Worm (Caenorhabditis elegans) whole organism, L1 larva: Measurements from ENCODE around the gene C17C3.6.

Source experiments
- C16A3.4 ChIP-seq: fragments of 150-350 bp; optimal IDR thresholded peaks from 2 replicates; lab custom pipeline; 2014; ENCODE audit warnings: missing biosample characterization, missing genetic modification characterization
- F16B12.6 ChIP-seq: fragments of 150-350 bp; optimal IDR thresholded peaks from 2 replicates; lab custom pipeline; 2014; ENCODE audit warnings: missing biosample characterization, missing genetic modification characterization
- Y116A8C.19 ChIP-seq: sonication (generic microtip); optimal IDR thresholded peaks from 2 replicates; lab custom pipeline; 2016; ENCODE audit warnings: missing compliant biosample characterization, missing genetic modification characterization, borderline replicate concordance
- aha-1 ChIP-seq: fragments of 150-350 bp; optimal IDR thresholded peaks from 2 replicates; lab custom pipeline; 2014; ENCODE audit warnings: missing biosample characterization, missing genetic modification characterization
- alr-1 ChIP-seq: fragments of 200-800 bp; sonication (Bioruptor generic); optimal IDR thresholded peaks from 2 replicates; lab custom pipeline; 2018; ENCODE audit warnings: borderline replicate concordance, mild to moderate bottlenecking, missing genetic modification characterization, missing compliant biosample characterization
- aly-2 ChIP-seq: fragments of 150-350 bp; optimal IDR thresholded peaks from 2 replicates; lab custom pipeline; 2014; ENCODE audit warnings: missing biosample characterization, missing genetic modification characterization
- ceh-63 ChIP-seq: fragments of 200-800 bp; sonication (Bioruptor generic); optimal IDR thresholded peaks from 2 replicates; lab custom pipeline; 2018; ENCODE audit warnings: mild to moderate bottlenecking, missing genetic modification characterization, missing compliant biosample characterization
- dsc-1 ChIP-seq: sonication (generic microtip); optimal IDR thresholded peaks from 2 replicates; lab custom pipeline; 2016; ENCODE audit warnings: mild to moderate bottlenecking, missing genetic modification characterization, missing compliant biosample characterization
- efl-1 ChIP-seq, 4 experiments: fragments of 150-350 bp; optimal IDR thresholded peaks in 3 of 4; peaks in 1 of 4; 1 replicate in 1 of 4; 2 replicates in 3 of 4; lab custom pipeline; 2014; ENCODE audit warnings: missing biosample characterization in 2 of 4, missing genetic modification characterization in 2 of 4, missing genetic modification reagents in 2 of 4
- egl-27 ChIP-seq, 2 experiments: fragments of 150-350 bp in 1 of 2; sonication (generic microtip); optimal IDR thresholded peaks; 3 replicates each; lab custom pipeline; 2017 to 2018; ENCODE audit warnings: missing biosample characterization in 2 of 2, missing genetic modification characterization in 2 of 2, missing genetic modification reagents in 2 of 2
- elt-2 ChIP-seq: sonication (generic microtip); optimal IDR thresholded peaks from 2 replicates; lab custom pipeline; 2016; ENCODE audit warnings: missing genetic modification characterization, mild to moderate bottlenecking, inconsistent platforms, missing compliant biosample characterization, missing genetic modification reagents
- elt-3 ChIP-seq, 6 experiments: fragments of 150-350 bp in 1 of 6; sonication (generic microtip); optimal IDR thresholded peaks; 2 replicates each; lab custom pipeline; 2017 to 2018; ENCODE audit warnings: missing biosample characterization in 6 of 6, missing genetic modification characterization in 6 of 6, inconsistent platforms in 1 of 6
- fos-1 ChIP-seq: fragments of 150-350 bp; optimal IDR thresholded peaks from 2 replicates; lab custom pipeline; 2014; ENCODE audit warnings: missing biosample characterization, missing genetic modification characterization
- grh-1 ChIP-seq: fragments of 200-800 bp; sonication (Bioruptor generic); IDR thresholded peaks from 2 replicates; pipeline ENCODE4 v1.3.6; 2022; ENCODE audit warnings: missing genetic modification reagents, missing genetic modification characterization, missing compliant biosample characterization
- hlh-17 ChIP-seq: fragments of 200-800 bp; sonication (Bioruptor generic); optimal IDR thresholded peaks from 2 replicates; lab custom pipeline; 2018; ENCODE audit warnings: missing genetic modification characterization, mild to moderate bottlenecking, missing compliant biosample characterization, moderate library complexity, borderline replicate concordance
- hlh-4 ChIP-seq: sonication (generic microtip); optimal IDR thresholded peaks from 2 replicates; lab custom pipeline; 2016; ENCODE audit warnings: mild to moderate bottlenecking, missing genetic modification characterization, missing compliant biosample characterization
- hpl-2 ChIP-seq: fragments of 150-350 bp; optimal IDR thresholded peaks from 2 replicates; lab custom pipeline; 2014; ENCODE audit warnings: missing biosample characterization, missing genetic modification reagents, missing genetic modification characterization
- irx-1 ChIP-seq: sonication (generic microtip); optimal IDR thresholded peaks from 2 replicates; lab custom pipeline; 2016; ENCODE audit warnings: missing genetic modification characterization, missing compliant biosample characterization
- isw-1 ChIP-seq: fragments of 200-800 bp; sonication (Bioruptor generic); IDR thresholded peaks from 2 replicates; pipeline ENCODE4 v1.3.6; 2022; ENCODE audit warnings: missing genetic modification characterization, missing compliant biosample characterization
- lin-13 ChIP-seq: fragments of 150-350 bp; optimal IDR thresholded peaks from 2 replicates; lab custom pipeline; 2014; ENCODE audit warnings: missing biosample characterization, missing genetic modification reagents, missing genetic modification characterization
- lin-14 ChIP-seq: fragments of 200-800 bp; sonication (Bioruptor generic); optimal IDR thresholded peaks from 2 replicates; lab custom pipeline; 2018; ENCODE audit warnings: mild to moderate bottlenecking, missing genetic modification characterization, moderate library complexity, missing compliant biosample characterization
- lin-39 ChIP-seq: fragments of 150-350 bp; optimal IDR thresholded peaks from 2 replicates; lab custom pipeline; 2014; ENCODE audit warnings: missing biosample characterization, missing genetic modification reagents, missing genetic modification characterization
- lir-3 ChIP-seq: sonication (generic microtip); optimal IDR thresholded peaks from 2 replicates; lab custom pipeline; 2016; ENCODE audit warnings: mild to moderate bottlenecking, missing genetic modification characterization, moderate library complexity, missing compliant biosample characterization; ENCODE audit not compliant: poor library complexity
- mdl-1 ChIP-seq, 2 experiments: fragments of 150-350 bp; optimal IDR thresholded peaks; 2 replicates each; lab custom pipeline; 2014 to 2017; ENCODE audit warnings: missing biosample characterization in 2 of 2, missing genetic modification characterization in 2 of 2, inconsistent platforms in 1 of 2
- nhr-12 ChIP-seq: sonication (generic microtip); optimal IDR thresholded peaks from 2 replicates; lab custom pipeline; 2017; ENCODE audit warnings: missing biosample characterization, missing genetic modification characterization
- nhr-20 ChIP-seq: sonication (generic microtip); optimal IDR thresholded peaks from 2 replicates; lab custom pipeline; 2016; ENCODE audit warnings: mild to moderate bottlenecking, missing genetic modification characterization, missing compliant biosample characterization
- nhr-237 ChIP-seq: fragments of 150-350 bp; optimal IDR thresholded peaks from 2 replicates; lab custom pipeline; 2014; ENCODE audit warnings: missing biosample characterization, missing genetic modification characterization
- nhr-28 ChIP-seq: fragments of 150-350 bp; optimal IDR thresholded peaks from 2 replicates; lab custom pipeline; 2014; ENCODE audit warnings: missing biosample characterization, missing genetic modification characterization
- nhr-47 ChIP-seq: sonication (generic microtip); optimal IDR thresholded peaks from 2 replicates; lab custom pipeline; 2016; ENCODE audit warnings: mild to moderate bottlenecking, missing genetic modification characterization, moderate library complexity, missing compliant biosample characterization
- nhr-71 ChIP-seq: sonication (generic microtip); optimal IDR thresholded peaks from 2 replicates; lab custom pipeline; 2016; ENCODE audit warnings: mild to moderate bottlenecking, missing genetic modification characterization, moderate library complexity, missing compliant biosample characterization
- nhr-76 ChIP-seq: sonication (generic microtip); optimal IDR thresholded peaks from 2 replicates; lab custom pipeline; 2017; ENCODE audit warnings: missing biosample characterization, missing genetic modification characterization
- nhr-85 ChIP-seq: sonication (generic microtip); peaks from one replicate; lab custom pipeline; 2016; ENCODE audit warnings: missing genetic modification characterization, inconsistent platforms, missing compliant biosample characterization
- pag-3 ChIP-seq: sonication (generic microtip); optimal IDR thresholded peaks from 2 replicates; lab custom pipeline; 2017; ENCODE audit warnings: missing genetic modification characterization, mild to moderate bottlenecking, missing compliant biosample characterization, antibody characterized with exemption, borderline replicate concordance; ENCODE audit not compliant: insufficient read depth
- snpc-4 ChIP-seq: fragments of 150-350 bp; optimal IDR thresholded peaks from 2 replicates; lab custom pipeline; 2014; ENCODE audit warnings: missing biosample characterization, missing genetic modification characterization
- snu-23 ChIP-seq: sonication (generic microtip); optimal IDR thresholded peaks from 2 replicates; lab custom pipeline; 2016; ENCODE audit warnings: missing genetic modification characterization, missing compliant biosample characterization
- sox-4 ChIP-seq: sonication (generic microtip); optimal IDR thresholded peaks from 2 replicates; lab custom pipeline; 2016; ENCODE audit warnings: missing genetic modification characterization, missing compliant biosample characterization
- sptf-1 ChIP-seq: fragments of 150-350 bp; optimal IDR thresholded peaks from 2 replicates; lab custom pipeline; 2014; ENCODE audit warnings: missing biosample characterization, missing genetic modification characterization
- sup-37 ChIP-seq: fragments of 200-800 bp; sonication (Bioruptor generic); optimal IDR thresholded peaks from 2 replicates; lab custom pipeline; 2018; ENCODE audit warnings: mild to moderate bottlenecking, missing genetic modification characterization, missing compliant biosample characterization
- swsn-7 ChIP-seq: sonication (generic microtip); optimal IDR thresholded peaks from 2 replicates; lab custom pipeline; 2016; ENCODE audit warnings: missing genetic modification characterization, missing compliant biosample characterization
- unc-130 ChIP-seq: fragments of 150-350 bp; optimal IDR thresholded peaks from 2 replicates; lab custom pipeline; 2017; ENCODE audit warnings: missing biosample characterization, missing genetic modification characterization, inconsistent platforms
- unc-62 ChIP-seq: fragments of 150-350 bp; optimal IDR thresholded peaks from 2 replicates; lab custom pipeline; 2014; ENCODE audit warnings: missing biosample characterization, missing genetic modification reagents, missing genetic modification characterization
- unc-86 ChIP-seq: sonication (generic microtip); optimal IDR thresholded peaks from 2 replicates; lab custom pipeline; 2016; ENCODE audit warnings: missing genetic modification characterization, missing compliant biosample characterization
- unc-98 ChIP-seq: fragments of 200-800 bp; sonication (Bioruptor generic); IDR thresholded peaks from 2 replicates; pipeline ENCODE4 v1.3.6; 2022; ENCODE audit warnings: missing genetic modification characterization, missing compliant biosample characterization
- vab-15 ChIP-seq: sonication (generic microtip); optimal IDR thresholded peaks from 2 replicates; lab custom pipeline; 2017; ENCODE audit warnings: missing genotype, mild to moderate bottlenecking, missing genetic modification characterization, missing compliant biosample characterization
- xbp-1 ChIP-seq: sonication (generic microtip); optimal IDR thresholded peaks from 2 replicates; lab custom pipeline; 2016; ENCODE audit warnings: missing genetic modification characterization, missing compliant biosample characterization
- zip-4 ChIP-seq: fragments of 200-800 bp; sonication (Bioruptor generic); optimal IDR thresholded peaks from 2 replicates; lab custom pipeline; 2018; ENCODE audit warnings: mild to moderate bottlenecking, missing genetic modification characterization, moderate library complexity, missing compliant biosample characterization
- ztf-11 ChIP-seq, 2 experiments: sonication (generic microtip); optimal IDR thresholded peaks; 2 replicates each; lab custom pipeline; 2016 to 2017; ENCODE audit warnings: missing genetic modification characterization in 2 of 2, missing biosample characterization in 1 of 2, missing compliant biosample characterization in 1 of 2
- ztf-4 ChIP-seq: fragments of 150-350 bp; optimal IDR thresholded peaks from 2 replicates; lab custom pipeline; 2014; ENCODE audit warnings: missing biosample characterization, missing genetic modification characterization

C17C3.6 gene

DNA sequence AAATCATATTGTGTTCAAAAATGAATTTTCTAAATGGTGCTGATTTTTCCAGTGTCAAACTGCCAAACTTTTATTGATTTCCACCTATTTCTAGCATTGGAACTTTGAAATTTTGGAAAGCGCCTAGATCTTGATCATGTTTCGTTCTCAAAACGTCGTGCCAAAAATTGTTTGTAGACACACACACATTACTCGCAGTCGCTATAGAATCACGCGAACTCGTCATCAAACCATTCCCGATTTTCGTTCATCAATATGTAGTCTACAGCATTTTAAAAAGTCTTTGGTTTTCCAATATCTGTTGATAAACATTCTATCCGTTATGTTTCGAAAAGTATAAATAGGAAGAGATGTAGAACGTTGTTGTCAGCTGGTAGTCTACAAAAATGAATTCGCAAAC lies 20.4 kb downstream of the C17C3.6 start, which contains the start of the genes C17C3.1 and C17C3.15:
Gene C17C3.1, plus strand, starts transcription at position 301 of the 400 bp plus-strand sequence.
Gene C17C3.15, plus strand, starts transcription at position 383 of the 400 bp plus-strand sequence.
- TF ChIP-seq grh-1 (no peak), lin-14 (GFP tag; lab: Kevin White, UChicago) (peak; percentile 11), snu-23 (GFP tag; lab: Kevin White, UChicago) (no peak), unc-98 (no peak), nhr-85 (tag; lab: Kevin White, UChicago) (peak; percentile 78), hlh-4 (tag; lab: Kevin White, UChicago) (no peak), sptf-1 (tag; lab: Kevin White, UChicago) (no peak), snpc-4 (tag; lab: Kevin White, UChicago) (no peak), nhr-71 (tag; lab: Kevin White, UChicago) (peak; percentile 9), fos-1 (tag; lab: Kevin White, UChicago) (no peak), egl-27 (tag; optimal IDR thresholded peaks at IDR 0.05; lab: Kevin White, UChicago) (no peak)

DNA sequence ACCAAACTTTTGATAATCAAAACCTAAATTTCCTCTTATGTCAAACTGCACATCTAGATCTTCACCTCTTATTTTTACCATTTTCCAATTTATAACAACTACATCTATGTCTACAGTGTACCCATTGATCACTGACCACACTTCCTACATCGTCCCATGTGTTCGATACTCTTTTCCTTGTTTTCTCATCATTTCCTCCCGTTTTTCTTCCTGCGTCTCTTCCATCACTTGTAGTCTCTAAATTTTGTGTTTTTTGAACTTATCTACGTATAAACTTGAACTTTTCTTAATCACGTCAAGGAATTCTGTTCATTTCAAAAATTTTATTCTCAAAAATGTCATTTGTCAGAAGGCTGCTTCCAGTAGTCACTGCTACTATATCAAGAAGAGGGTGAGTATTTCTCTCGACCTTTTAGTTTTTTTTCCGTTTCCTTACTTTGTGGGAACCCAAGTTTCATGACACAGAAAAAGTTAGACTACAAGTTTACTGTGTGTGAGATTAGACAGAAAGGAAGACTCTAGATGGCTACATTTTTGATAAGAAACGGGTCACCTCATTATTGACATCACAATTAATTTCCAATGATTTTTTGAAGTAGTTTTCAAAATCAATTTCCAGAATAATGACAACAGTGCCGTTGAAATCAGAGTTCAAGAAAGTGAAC lies 22.4 kb downstream of the C17C3.6 start:
- no peak for TF ChIP-seq C16A3.4 (tag; lab: Kevin White, UChicago)
- TF ChIP-seq unc-86 (tag; lab: Kevin White, UChicago): no peak
- TF ChIP-seq aly-2 (tag; lab: Kevin White, UChicago): no peak
- no peak for TF ChIP-seq nhr-12 (tag; lab: Kevin White, UChicago)
- peak; percentile 57 for TF ChIP-seq elt-2 (tag; lab: Kevin White, UChicago)
- no peak for TF ChIP-seq nhr-28 (tag; lab: Kevin White, UChicago)
- TF ChIP-seq efl-1 (optimal IDR thresholded peaks at IDR 0.05; lab: Kevin White, UChicago): no peak
- TF ChIP-seq efl-1 (GFP tag; optimal IDR thresholded peaks at IDR 0.05 in 1 of 2; lab: Kevin White, UChicago): peak in 1 of 2 experiments; percentile 85
- TF ChIP-seq irx-1 (tag; lab: Kevin White, UChicago): no peak
- no peak for TF ChIP-seq nhr-76 (tag; lab: Kevin White, UChicago)
- TF ChIP-seq F16B12.6 (tag; lab: Kevin White, UChicago): no peak
- peak; percentile 58 for TF ChIP-seq ztf-4 (tag; lab: Kevin White, UChicago)
- no peak for TF ChIP-seq pag-3 (tag; lab: Kevin White, UChicago)
- TF ChIP-seq grh-1: peak; percentile 34; the same call in 1 of the 2 replicates
- peak; percentile 88 for TF ChIP-seq nhr-71 (tag; lab: Kevin White, UChicago)
- TF ChIP-seq nhr-85 (tag; lab: Kevin White, UChicago): peak; percentile 93
- no peak for TF ChIP-seq Y116A8C.19 (tag; lab: Kevin White, UChicago)
- no peak for TF ChIP-seq sup-37
- peak; percentile 30 for TF ChIP-seq lin-13 (GFP tag; lab: Kevin White, UChicago)
- no peak for TF ChIP-seq mdl-1 (tag; optimal IDR thresholded peaks at IDR 0.05; lab: Kevin White, UChicago)
- TF ChIP-seq hlh-17 (GFP tag; lab: Kevin White, UChicago): no peak
- no peak for TF ChIP-seq unc-130
- TF ChIP-seq hpl-2 (GFP tag; lab: Kevin White, UChicago): no peak
- TF ChIP-seq isw-1 (GFP tag; lab: Robert Waterston, UW): no peak
- TF ChIP-seq ceh-63 (GFP tag; lab: Kevin White, UChicago): no peak
- no peak for TF ChIP-seq hlh-4 (tag; lab: Kevin White, UChicago)
- no peak for TF ChIP-seq aha-1
- TF ChIP-seq nhr-47 (tag; lab: Kevin White, UChicago): peak; percentile 45
- peak; percentile 82 for TF ChIP-seq nhr-20 (tag; lab: Kevin White, UChicago)
- TF ChIP-seq elt-3 (tag; optimal IDR thresholded peaks at IDR 0.05; lab: Kevin White, UChicago): peak in 2 of 6 experiments; percentile 25 to 78
- TF ChIP-seq dsc-1 (tag; lab: Kevin White, UChicago): no peak
- no peak for TF ChIP-seq xbp-1 (tag; lab: Kevin White, UChicago)
- TF ChIP-seq swsn-7 (tag; lab: Kevin White, UChicago): peak; percentile 10
- no peak for TF ChIP-seq sox-4 (tag; lab: Kevin White, UChicago)
- no peak for TF ChIP-seq nhr-237 (tag; lab: Kevin White, UChicago)
- TF ChIP-seq vab-15 (tag; lab: Kevin White, UChicago): no peak
- TF ChIP-seq lir-3 (tag; lab: Kevin White, UChicago): no peak
- TF ChIP-seq lin-39 (tag; lab: Kevin White, UChicago): no peak
- no peak for TF ChIP-seq ztf-11 (tag; optimal IDR thresholded peaks at IDR 0.05; lab: Kevin White, UChicago)
- TF ChIP-seq alr-1 (tag; lab: Kevin White, UChicago): no peak
- peak; percentile 70 for TF ChIP-seq lin-14 (GFP tag; lab: Kevin White, UChicago)
- TF ChIP-seq unc-62 (GFP tag; lab: Kevin White, UChicago): no peak
- TF ChIP-seq zip-4 (GFP tag; lab: Kevin White, UChicago): no peak
